Fruit fly (Drosophila melanogaster) whole organism, embryonic: Measurements from ENCODE around the gene Mst77F.

Source experiments
- ATbp ChIP-seq: fragments of 200-800 bp; sonication (Bioruptor generic); optimal IDR thresholded peaks from 2 replicates; lab custom pipeline; 2017; ENCODE audit warnings: missing biosample characterization, mild to moderate bottlenecking, missing genetic modification characterization, missing genetic modification reagents
- Abd-B ChIP-seq: fragments of 200-800 bp; sonication (Bioruptor generic); optimal IDR thresholded peaks from 2 replicates; lab custom pipeline; 2018; ENCODE audit warnings: missing biosample characterization, mild to moderate bottlenecking, missing genetic modification characterization, moderate library complexity
- CG10267 ChIP-seq: fragments of 200-800 bp; sonication (Bioruptor generic); optimal IDR thresholded peaks from 2 replicates; lab custom pipeline; 2018; ENCODE audit warnings: missing biosample characterization, mild to moderate bottlenecking, missing genetic modification characterization, moderate library complexity
- CG10274 ChIP-seq: fragments of 200-800 bp; sonication (Bioruptor generic); optimal IDR thresholded peaks from 3 replicates; lab custom pipeline; 2017; ENCODE audit warnings: missing biosample characterization, mild to moderate bottlenecking, missing genetic modification characterization
- CG12104 ChIP-seq: fragments of 200-800 bp; sonication (Bioruptor generic); optimal IDR thresholded peaks from 3 replicates; lab custom pipeline; 2016; ENCODE audit warnings: missing biosample characterization, missing genetic modification characterization
- CG12744 ChIP-seq: fragments of 200-800 bp; sonication (Bioruptor generic); optimal IDR thresholded peaks from 2 replicates; lab custom pipeline; 2016; ENCODE audit warnings: missing biosample characterization, missing genetic modification characterization
- CG13894 ChIP-seq: fragments of 200-800 bp; sonication (Bioruptor generic); optimal IDR thresholded peaks from 3 replicates; lab custom pipeline; 2018; ENCODE audit warnings: missing biosample characterization, mild to moderate bottlenecking, missing genetic modification characterization, moderate library complexity
- CG14014 ChIP-seq: fragments of 200-800 bp; sonication (Bioruptor generic); IDR thresholded peaks from 2 replicates; pipeline ENCODE4 v1.3.6; 2022; ENCODE audit warnings: missing biosample characterization, missing genetic modification characterization
- CG14710 ChIP-seq: fragments of 200-800 bp; sonication (Bioruptor generic); optimal IDR thresholded peaks from 3 replicates; lab custom pipeline; 2019; ENCODE audit warnings: missing biosample characterization, mild to moderate bottlenecking, missing genetic modification characterization, moderate library complexity
- CG14860 ChIP-seq: fragments of 200-800 bp; sonication (Bioruptor generic); IDR thresholded peaks from 3 replicates; pipeline ENCODE4 v1.3.6; 2022; ENCODE audit warnings: missing biosample characterization, missing genetic modification characterization; ENCODE audit not compliant: partially characterized antibody
- CG1792 ChIP-seq: fragments of 200-800 bp; sonication (Bioruptor generic); optimal IDR thresholded peaks from 2 replicates; lab custom pipeline; 2016; ENCODE audit warnings: missing biosample characterization, missing genetic modification characterization
- CG18011 ChIP-seq: fragments of 200-800 bp; sonication (Bioruptor generic); optimal IDR thresholded peaks from 2 replicates; lab custom pipeline; 2017; ENCODE audit warnings: missing biosample characterization, missing genetic modification characterization, mild to moderate bottlenecking, moderate library complexity, missing genotype
- CG2129 ChIP-seq: fragments of 200-800 bp; sonication (Bioruptor generic); IDR thresholded peaks from 2 replicates; pipeline ENCODE4 v1.3.6; 2022; ENCODE audit warnings: missing biosample characterization, missing genetic modification characterization; ENCODE audit not compliant: partially characterized antibody
- CG32772 ChIP-seq: fragments of 200-800 bp; sonication (Bioruptor generic); IDR thresholded peaks from 2 replicates; pipeline ENCODE4 v1.3.6; 2022; ENCODE audit warnings: missing biosample characterization, missing genetic modification characterization
- CG33557 ChIP-seq: fragments of 200-800 bp; sonication (Bioruptor generic); optimal IDR thresholded peaks from 2 replicates; lab custom pipeline; 2019; ENCODE audit warnings: missing biosample characterization, mild to moderate bottlenecking, missing genetic modification characterization, moderate library complexity
- CG34224 ChIP-seq: fragments of 200-800 bp; sonication (Bioruptor generic); IDR thresholded peaks from 3 replicates; pipeline ENCODE4 v1.3.6; 2022; ENCODE audit warnings: missing biosample characterization, missing genetic modification characterization; ENCODE audit not compliant: partially characterized antibody
- CG4617 ChIP-seq: fragments of 200-800 bp; sonication (Bioruptor generic); optimal IDR thresholded peaks from 3 replicates; lab custom pipeline; 2016; ENCODE audit warnings: missing biosample characterization, missing genetic modification characterization, borderline replicate concordance
- CG8944 ChIP-seq: fragments of 200-800 bp; sonication (Bioruptor generic); optimal IDR thresholded peaks from 3 replicates; lab custom pipeline; 2016; ENCODE audit warnings: missing biosample characterization, missing genetic modification characterization
- D19B ChIP-seq: fragments of 200-800 bp; sonication (Bioruptor generic); optimal IDR thresholded peaks from 2 replicates; lab custom pipeline; 2017; ENCODE audit warnings: missing biosample characterization, mild to moderate bottlenecking, missing genetic modification characterization
- Dip2 ChIP-seq: fragments of 200-800 bp; sonication (Bioruptor generic); IDR thresholded peaks from 2 replicates; pipeline ENCODE4 v1.3.6; 2022; ENCODE audit warnings: missing biosample characterization, missing genetic modification characterization
- Elba2 ChIP-seq: fragments of 200-800 bp; sonication (Bioruptor generic); optimal IDR thresholded peaks from 3 replicates; lab custom pipeline; 2016; ENCODE audit warnings: missing biosample characterization, missing genetic modification characterization
- Hmr ChIP-seq: fragments of 200-800 bp; sonication (Bioruptor generic); optimal IDR thresholded peaks from 3 replicates; lab custom pipeline; 2017; ENCODE audit warnings: mild to moderate bottlenecking, missing biosample characterization, missing genetic modification reagents, missing genetic modification characterization
- Myb ChIP-seq: fragments of 200-800 bp; sonication (Bioruptor generic); optimal IDR thresholded peaks from 2 replicates; lab custom pipeline; 2016; ENCODE audit warnings: missing biosample characterization, missing genetic modification characterization
- Scr ChIP-seq: fragments of 200-800 bp; sonication (Bioruptor generic); IDR thresholded peaks from 2 replicates; pipeline ENCODE4 v1.3.6; 2022; ENCODE audit warnings: missing biosample characterization, missing genetic modification characterization; ENCODE audit not compliant: partially characterized antibody
- ap ChIP-seq: fragments of 200-800 bp; sonication (Bioruptor generic); IDR thresholded peaks from 2 replicates; pipeline ENCODE4 v1.3.6; 2022; ENCODE audit warnings: missing biosample characterization, missing genetic modification characterization
- bowl ChIP-seq: fragments of 200-800 bp; sonication (Bioruptor generic); IDR thresholded peaks from 2 replicates; pipeline ENCODE4 v1.3.6; 2022; ENCODE audit warnings: missing biosample characterization, missing genetic modification characterization
- br ChIP-seq: fragments of >200 bp; optimal IDR thresholded peaks from 2 replicates; lab custom pipeline; 2017
- cad ChIP-seq: fragments of >200 bp; optimal IDR thresholded peaks from 2 replicates; lab custom pipeline; 2017; ENCODE audit warnings: missing biosample characterization, missing genetic modification characterization
- dati ChIP-seq: fragments of 200-800 bp; sonication (Bioruptor generic); IDR thresholded peaks from 2 replicates; pipeline ENCODE4 v1.3.6; 2022; ENCODE audit warnings: missing biosample characterization, missing genetic modification characterization
- dm ChIP-seq: fragments of 200-800 bp; sonication (Bioruptor generic); optimal IDR thresholded peaks from 3 replicates; lab custom pipeline; 2016; ENCODE audit warnings: missing biosample characterization, missing genetic modification characterization
- dmrt99B ChIP-seq: fragments of 200-800 bp; sonication (Bioruptor generic); optimal IDR thresholded peaks from 2 replicates; lab custom pipeline; 2018; ENCODE audit warnings: missing biosample characterization, mild to moderate bottlenecking, missing genetic modification characterization, moderate library complexity
- dpn ChIP-seq, 2 experiments: fragments of 200-800 bp; sonication (Bioruptor generic); optimal IDR thresholded peaks; 3 replicates each; lab custom pipeline; 2016; ENCODE audit warnings: missing biosample characterization in 2 of 2, missing genetic modification characterization in 2 of 2
- fd3F ChIP-seq: fragments of 200-800 bp; sonication (Bioruptor generic); optimal IDR thresholded peaks from 2 replicates; lab custom pipeline; 2018; ENCODE audit warnings: missing biosample characterization, mild to moderate bottlenecking, missing genetic modification characterization, moderate library complexity
- gcm ChIP-seq: fragments of 200-800 bp; sonication (Bioruptor generic); optimal IDR thresholded peaks from 2 replicates; lab custom pipeline; 2019; ENCODE audit warnings: missing biosample characterization, mild to moderate bottlenecking, missing genetic modification characterization, moderate library complexity
- grau ChIP-seq: fragments of 200-800 bp; optimal IDR thresholded peaks from 3 replicates; lab custom pipeline; 2019; ENCODE audit warnings: missing biosample characterization, mild to moderate bottlenecking, missing genetic modification characterization, moderate library complexity
- gt ChIP-seq: fragments of 200-800 bp; sonication (Bioruptor generic); IDR thresholded peaks from 2 replicates; pipeline ENCODE4 v1.3.6; 2022; ENCODE audit warnings: missing biosample characterization, missing genetic modification characterization
- hb ChIP-seq: fragments of 200-800 bp; sonication (Bioruptor generic); IDR thresholded peaks from 3 replicates; pipeline ENCODE4 v1.3.6; 2022; ENCODE audit warnings: missing biosample characterization, missing genetic modification characterization; ENCODE audit not compliant: partially characterized antibody
- lbe ChIP-seq: fragments of 200-800 bp; sonication (Bioruptor generic); optimal IDR thresholded peaks from 2 replicates; lab custom pipeline; 2016; ENCODE audit warnings: missing biosample characterization, mild to moderate bottlenecking, missing genetic modification characterization
- lola ChIP-seq, 3 experiments: fragments of >200 bp in 2 of 3; fragments of 200-800 bp in 1 of 3; sonication (Bioruptor generic) in 1 of 3; optimal IDR thresholded peaks; 2 replicates each; lab custom pipeline; 2017 to 2019; ENCODE audit warnings: missing biosample characterization in 3 of 3, missing genetic modification characterization in 3 of 3, mild to moderate bottlenecking in 1 of 3, moderate library complexity in 1 of 3
- mld ChIP-seq: fragments of 200-800 bp; sonication (Bioruptor generic); IDR thresholded peaks from 3 replicates; pipeline ENCODE4 v1.3.6; 2022; ENCODE audit warnings: missing biosample characterization, missing genetic modification characterization; ENCODE audit not compliant: partially characterized antibody
- nerfin-2 ChIP-seq: fragments of 200-800 bp; sonication (Bioruptor generic); IDR thresholded peaks from 2 replicates; pipeline ENCODE4 v1.3.6; 2022; ENCODE audit warnings: missing biosample characterization, missing genetic modification characterization; ENCODE audit not compliant: partially characterized antibody
- nmo ChIP-seq: fragments of 200-800 bp; sonication (Bioruptor generic); optimal IDR thresholded peaks from 2 replicates; lab custom pipeline; 2018; ENCODE audit warnings: missing biosample characterization, mild to moderate bottlenecking, missing genetic modification characterization, moderate library complexity
- pan ChIP-seq, 4 experiments: fragments of >200 bp in 3 of 4; fragments of 200-800 bp in 1 of 4; sonication (Bioruptor generic) in 1 of 4; optimal IDR thresholded peaks in 3 of 4; IDR thresholded peaks in 1 of 4; 2 replicates each; pipeline versions ENCODE4 v1.3.6 to Lab custom; 2017 to 2022; ENCODE audit warnings: missing biosample characterization in 2 of 4, missing genetic modification characterization in 2 of 4, mixed read lengths in 1 of 4
- phol ChIP-seq: fragments of 200-800 bp; sonication (Bioruptor generic); optimal IDR thresholded peaks from 3 replicates; lab custom pipeline; 2018; ENCODE audit warnings: missing biosample characterization, mild to moderate bottlenecking, missing genetic modification characterization, moderate library complexity
- run ChIP-seq: fragments of 200-800 bp; sonication (Bioruptor generic); optimal IDR thresholded peaks from 3 replicates; lab custom pipeline; 2018; ENCODE audit warnings: missing biosample characterization, mild to moderate bottlenecking, missing genetic modification characterization
- shn ChIP-seq: fragments of 200-800 bp; sonication (Bioruptor generic); optimal IDR thresholded peaks from 3 replicates; lab custom pipeline; 2016; ENCODE audit warnings: missing biosample characterization, missing genetic modification characterization
- slbo ChIP-seq: fragments of 200-800 bp; sonication (Bioruptor generic); IDR thresholded peaks from 2 replicates; pipeline ENCODE4 v1.3.6; 2022; ENCODE audit warnings: missing biosample characterization, missing genetic modification characterization
- sr ChIP-seq: fragments of 200-800 bp; sonication (Bioruptor generic); IDR thresholded peaks from 3 replicates; pipeline ENCODE4 v1.3.6; 2022; ENCODE audit warnings: missing biosample characterization, missing genetic modification characterization
- tgo ChIP-seq: fragments of 200-800 bp; sonication (Bioruptor generic); IDR thresholded peaks from 3 replicates; pipeline ENCODE4 v1.3.6; 2022; ENCODE audit warnings: missing biosample characterization, missing genetic modification characterization
- usp ChIP-seq: fragments of >200 bp; optimal IDR thresholded peaks from 2 replicates; lab custom pipeline; 2017; ENCODE audit warnings: missing biosample characterization, missing genetic modification characterization

The Mst77F gene

DNA sequence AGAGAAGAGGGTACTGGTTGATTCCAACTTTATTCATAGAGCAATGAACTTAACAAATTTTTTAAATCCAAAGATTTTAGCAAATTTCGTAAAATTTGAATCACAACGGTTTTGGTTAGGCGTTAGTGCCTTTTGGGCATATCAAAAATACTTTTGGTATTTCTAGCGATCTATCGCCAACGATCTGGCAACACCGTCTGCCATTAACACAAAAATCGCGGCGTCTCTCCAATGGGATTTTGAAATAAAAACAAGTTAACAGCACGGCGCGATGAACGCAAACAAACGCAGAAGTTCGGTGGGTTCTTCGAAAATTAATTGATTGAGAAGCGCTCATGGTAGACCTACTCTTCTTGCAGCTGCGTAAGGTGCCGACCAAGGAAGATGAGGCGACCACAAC is 17.6 kb downstream of the Mst77F start, which contains the start of gene Spc105R (continued):
- TF ChIP-seq gcm (GFP tag; lab: Kevin White, UChicago) (no peak), dati (GFP tag; lab: Robert Waterston, UW) (no peak), phol (peak; percentile 72), nerfin-2 (GFP tag; lab: Robert Waterston, UW) (no peak), ATbp (no peak), tgo (no peak), lbe (GFP tag; lab: Kevin White, UChicago) (no peak), dpn (GFP tag; optimal IDR thresholded peaks at IDR 0.05; lab: Kevin White, UChicago) (no peak), Elba2 (GFP tag; lab: Kevin White, UChicago) (peak; percentile 65), slbo (no peak), D19B (GFP tag; lab: Kevin White, UChicago) (no peak), CG1792 (GFP tag; lab: Kevin White, UChicago) (no peak), pan (optimal IDR thresholded peaks at IDR 0.05; lab: Kevin White, UChicago) (no peak), pan (GFP tag; optimal IDR thresholded peaks at IDR 0.05 in 1 of 2, IDR thresholded peaks at IDR 0.05 in 1 of 2) (no peak), CG18011 (no peak), shn (no peak), dmrt99B (no peak), Abd-B (GFP tag; lab: Kevin White, UChicago) (no peak), grau (tag; lab: Kevin White, UChicago) (no peak), bowl (GFP tag; lab: Robert Waterston, UW) (no peak), CG32772 (GFP tag; lab: Robert Waterston, UW) (no peak), Scr (peak; percentile 39), dm (no peak), Dip2 (GFP tag; lab: Robert Waterston, UW) (no peak), CG10267 (tag; lab: Kevin White, UChicago) (peak; percentile 37), CG8944 (no peak), run (tag; lab: Kevin White, UChicago) (no peak), CG13894 (no peak), Hmr (GFP tag; lab: Kevin White, UChicago) (no peak), lola (GFP tag; optimal IDR thresholded peaks at IDR 0.05; lab: Kevin White, UChicago) (no peak), CG12104 (no peak), sr (GFP tag; lab: Robert Waterston, UW) (no peak), CG2129 (GFP tag; lab: Robert Waterston, UW) (no peak), CG10274 (no peak), CG4617 (GFP tag; lab: Kevin White, UChicago) (peak; percentile 7), CG33557 (no peak), CG12744 (no peak), fd3F (GFP tag; lab: Kevin White, UChicago) (no peak), usp (GFP tag; lab: Kevin White, UChicago) (no peak), hb (GFP tag; lab: Robert Waterston, UW) (no peak), gt (no peak), nmo (GFP tag; lab: Kevin White, UChicago) (peak; percentile 31), mld (GFP tag; lab: Robert Waterston, UW) (no peak), CG14860 (no peak), CG34224 (0 out of 3 replicates have a peak, but pooled peaks have one; percentile 29), ap (GFP tag; lab: Robert Waterston, UW) (no peak), CG14014 (GFP tag; lab: Robert Waterston, UW) (no peak), Myb (GFP tag; lab: Kevin White, UChicago) (peak; percentile 99), cad (GFP tag; lab: Kevin White, UChicago) (no peak), CG14710 (tag; lab: Kevin White, UChicago) (peak; percentile 52), br (lab: Kevin White, UChicago) (no peak)
